Fruit fly (Drosophila melanogaster): ENCODE measurements around the gene CG32579.

Gene CG32579

dm6 chrX:16374059-16374458, 51.0 kb downstream of the CG32579 start:
- TF ChIP-seq HLH106 (tag; optimal IDR thresholded peaks at IDR 0.05), result no peak
- no peak for TF ChIP-seq fru (GFP tag; optimal IDR thresholded peaks at IDR 0.05)
- TF ChIP-seq sv (GFP tag; optimal IDR thresholded peaks at IDR 0.05), result no peak
- TF ChIP-seq Dfd (GFP tag; optimal IDR thresholded peaks at IDR 0.05), result no peak
- TF ChIP-seq Mio (GFP tag; optimal IDR thresholded peaks at IDR 0.05), result no peak
- no peak for TF ChIP-seq Vsx2 (GFP tag; optimal IDR thresholded peaks at IDR 0.05; ENCODE audit: partially characterized antibody)
- no peak for TF ChIP-seq Jra (GFP tag; optimal IDR thresholded peaks at IDR 0.05)
- no peak for TF ChIP-seq tai (GFP tag; optimal IDR thresholded peaks at IDR 0.05)
- TF ChIP-seq Rel (GFP tag; optimal IDR thresholded peaks at IDR 0.05), result no peak
- TF ChIP-seq Rel (tag; optimal IDR thresholded peaks at IDR 0.05), result no peak
- TF ChIP-seq lola (GFP tag; optimal IDR thresholded peaks at IDR 0.05), result no peak
- no peak for TF ChIP-seq brk (GFP tag; optimal IDR thresholded peaks at IDR 0.05)
- no peak for TF ChIP-seq br (GFP tag; optimal IDR thresholded peaks at IDR 0.05)
- no peak for TF ChIP-seq OdsH (GFP tag; optimal IDR thresholded peaks at IDR 0.05)
- no peak for TF ChIP-seq h (GFP tag; optimal IDR thresholded peaks at IDR 0.05)
